Worm (Caenorhabditis elegans): ENCODE data around the gene fbxa-83.

DNA sequence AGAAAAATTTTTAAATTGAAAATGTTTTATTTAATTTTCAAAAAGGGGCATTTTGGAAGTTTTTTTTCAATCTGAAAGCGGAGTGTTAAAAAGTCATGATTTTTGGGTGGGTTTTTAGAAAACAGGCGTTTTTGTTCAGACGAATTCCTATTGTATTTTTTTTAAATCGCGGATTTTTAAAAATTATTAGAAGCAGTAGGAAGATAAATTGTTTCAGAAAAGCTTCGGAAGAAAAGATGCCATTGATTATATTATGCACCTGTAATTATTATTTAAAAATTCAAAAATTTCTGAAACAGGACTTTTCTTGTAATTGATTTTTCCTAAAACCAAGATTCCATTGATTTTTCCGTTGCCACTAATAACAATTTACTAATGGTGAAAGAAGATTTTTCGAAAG is 20.4 kb downstream of the fbxa-83 start:
- TF ChIP-seq him-1 (tag; optimal IDR thresholded peaks at IDR 0.05) (no peak), dao-5 (tag; optimal IDR thresholded peaks at IDR 0.05) (no peak)
